Worm (Caenorhabditis elegans) whole organism, late embryonic: ENCODE results near the gene F59A1.13.

Experiments used
- C08G9.2 ChIP-seq: sonication (generic microtip); optimal IDR thresholded peaks from 2 replicates; lab custom pipeline; 2016; ENCODE audit warnings: mild to moderate bottlenecking, missing genetic modification characterization, moderate library complexity, missing compliant biosample characterization
- T23F11.4 ChIP-seq: fragments of 200-800 bp; sonication (Bioruptor generic); optimal IDR thresholded peaks from 2 replicates; lab custom pipeline; 2018; ENCODE audit warnings: mild to moderate bottlenecking, missing genetic modification characterization, missing compliant biosample characterization
- ama-1 ChIP-seq: fragments of 150-350 bp; optimal IDR thresholded peaks from 2 replicates; lab custom pipeline; 2014
- ceh-2 ChIP-seq: sonication (generic microtip); optimal IDR thresholded peaks from 2 replicates; lab custom pipeline; 2016; ENCODE audit warnings: missing genotype, missing genetic modification characterization, missing compliant biosample characterization
- ceh-45 ChIP-seq: fragments of 200-800 bp; sonication (Bioruptor generic); IDR thresholded peaks from 2 replicates; pipeline ENCODE4 v1.3.6; 2022; ENCODE audit warnings: missing genetic modification reagents, missing genetic modification characterization, missing compliant biosample characterization
- dve-1 ChIP-seq: sonication (generic microtip); optimal IDR thresholded peaks from 2 replicates; lab custom pipeline; 2017; ENCODE audit warnings: antibody characterized with exemption, mild to moderate bottlenecking, missing genetic modification characterization, missing compliant biosample characterization
- fkh-10 ChIP-seq: fragments of 150-350 bp; optimal IDR thresholded peaks from 2 replicates; lab custom pipeline; 2014; ENCODE audit warnings: missing biosample characterization, missing genetic modification reagents, missing genetic modification characterization
- pqm-1 ChIP-seq: sonication (generic microtip); optimal IDR thresholded peaks from 2 replicates; lab custom pipeline; 2016; ENCODE audit warnings: missing genetic modification characterization, missing compliant biosample characterization
- ref-2 ChIP-seq: sonication (generic microtip); optimal IDR thresholded peaks from 2 replicates; lab custom pipeline; 2016; ENCODE audit warnings: missing genetic modification characterization, missing compliant biosample characterization
- sox-2 ChIP-seq: fragments of 200-800 bp; sonication (Bioruptor generic); IDR thresholded peaks from 2 replicates; pipeline ENCODE4 v1.3.6; 2022; ENCODE audit warnings: missing genetic modification reagents, missing genetic modification characterization, missing compliant biosample characterization
- unc-55 ChIP-seq: sonication (generic microtip); optimal IDR thresholded peaks from 2 replicates; lab custom pipeline; 2017; ENCODE audit warnings: missing biosample characterization, missing genetic modification reagents, missing genetic modification characterization

DNA sequence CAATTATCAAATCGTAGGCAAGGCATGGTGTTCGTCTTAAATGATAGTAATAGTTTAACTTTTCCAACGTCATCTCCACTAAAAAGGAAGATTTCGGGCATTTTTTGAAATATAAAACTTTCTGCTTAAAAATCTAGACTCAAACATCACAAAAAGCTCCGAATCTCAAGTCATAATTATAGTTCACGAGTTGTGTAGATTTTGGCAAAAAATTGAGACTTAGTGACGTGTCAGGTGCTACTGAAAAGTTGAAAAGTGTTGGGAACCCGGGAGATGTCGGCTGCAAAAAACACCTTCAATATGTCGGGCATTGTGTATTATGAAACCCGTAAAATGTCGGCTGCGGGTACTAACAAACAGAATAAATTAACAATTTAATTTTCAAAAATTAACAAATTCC lies 5.0 kb upstream of the F59A1.13 start, which contains the start of gene Y26G10.1:
- TF ChIP-seq T23F11.4 (GFP tag; lab: Kevin White, UChicago) (no peak), sox-2 (GFP tag; lab: Robert Waterston, UW) (no peak), fkh-10 (GFP tag; lab: Kevin White, UChicago) (no peak), pqm-1 (tag; lab: Kevin White, UChicago) (no peak), ceh-2 (tag; lab: Kevin White, UChicago) (no peak), C08G9.2 (no peak), ceh-45 (no peak), ref-2 (no peak), ama-1 (lab: Kevin White, UChicago) (no peak), dve-1 (no peak), unc-55 (GFP tag; lab: Kevin White, UChicago) (no peak)
